Worm (Caenorhabditis elegans): ENCODE measurements around the gene Y65A5A.1.

DNA sequence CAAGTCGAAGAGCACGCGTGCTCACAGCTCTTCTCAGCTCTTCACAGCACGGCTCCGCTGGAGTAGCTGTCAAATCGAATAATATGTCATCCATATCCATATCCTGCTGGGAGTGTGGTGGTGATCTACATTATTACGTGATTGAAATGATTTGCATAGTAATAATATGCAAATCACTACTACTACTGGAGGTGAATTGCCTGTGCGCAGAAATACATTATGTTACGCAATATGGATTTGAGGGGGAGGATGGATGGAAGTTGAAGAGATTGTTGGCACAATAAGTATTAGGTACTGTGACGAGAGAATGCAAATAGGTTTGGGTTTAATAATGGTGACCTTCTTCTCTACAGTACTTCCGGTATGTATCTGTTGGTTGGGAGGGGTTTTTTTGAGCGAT lies 3.7 kb upstream of the Y65A5A.1 start:
- TF ChIP-seq dao-5 (tag; optimal IDR thresholded peaks at IDR 0.05) (no peak), him-1 (tag; optimal IDR thresholded peaks at IDR 0.05) (no peak)
